Worm (Caenorhabditis elegans) whole organism, dauer: ENCODE measurements around the gene srh-194.
"Not testable (repeated sequence)": the region's sequence is repeated elsewhere in the genome, so short reads cannot be mapped to it uniquely, and the experiment has no call there.

Source experiments
- unc-62 ChIP-seq: sonication (generic microtip); optimal IDR thresholded peaks from 2 replicates; lab custom pipeline; 2017; ENCODE audit warnings: missing biosample characterization, missing genetic modification reagents, missing genetic modification characterization

Gene srh-194

ce11 chrV:4293425-4293824 lies at the start of gene srh-194:
Gene srh-194 (minus strand): TSS chrV:4293525.
- not testable (repeated sequence) for TF ChIP-seq unc-62 (GFP tag; lab: Kevin White, UChicago)

- no peak for TF ChIP-seq unc-62 (GFP tag; lab: Kevin White, UChicago)
Observed at ce11 chrV:4341736-4342135, 48.4 kb upstream of the srh-194 start.

ce11 chrV:4341208-4341607 lies 47.9 kb upstream of the srh-194 start, which contains the start of gene glrx-3:
Gene glrx-3 (minus strand): TSS chrV:4341308.
- TF ChIP-seq unc-62 (GFP tag; lab: Kevin White, UChicago) = no peak

ce11 chrV:4339479-4339878 lies 46.2 kb upstream of the srh-194 start:
- no peak for TF ChIP-seq unc-62 (GFP tag; lab: Kevin White, UChicago)

- TF ChIP-seq unc-62 (GFP tag; lab: Kevin White, UChicago) = not testable (repeated sequence)
Observed at ce11 chrV:4336462-4336861, 43.1 kb upstream of the srh-194 start, which contains the start of gene irld-1. Gene irld-1 (plus strand): TSS chrV:4336762.

ce11 chrV:4332450-4332849 lies 39.1 kb upstream of the srh-194 start, which contains the start of gene oac-12:
Gene oac-12 (minus strand): TSS chrV:4332550.
- no peak for TF ChIP-seq unc-62 (GFP tag; lab: Kevin White, UChicago)

ce11 chrV:4330820-4331219 lies 37.5 kb upstream of the srh-194 start:
- no peak for TF ChIP-seq unc-62 (GFP tag; lab: Kevin White, UChicago)

- TF ChIP-seq unc-62 (GFP tag; lab: Kevin White, UChicago) = no peak
Observed at ce11 chrV:4326841-4327240, 33.5 kb upstream of the srh-194 start, which contains the start of gene D2063.1. Gene D2063.1 (plus strand): TSS chrV:4327121.

- TF ChIP-seq unc-62 (GFP tag; lab: Kevin White, UChicago) = no peak
Observed at ce11 chrV:4325415-4325814, 32.1 kb upstream of the srh-194 start, which contains the start of gene nhr-125. Gene nhr-125 (minus strand): TSS chrV:4325515.

- TF ChIP-seq unc-62 (GFP tag; lab: Kevin White, UChicago) = no peak
Observed at ce11 chrV:4322706-4323105, 29.4 kb upstream of the srh-194 start, which contains the start of gene R02D1.2. Gene R02D1.2 (minus strand): TSS chrV:4322806.

- no peak for TF ChIP-seq unc-62 (GFP tag; lab: Kevin White, UChicago)
Observed at ce11 chrV:4319867-4320266, 26.5 kb upstream of the srh-194 start, which contains the start of gene ZC132.9. Gene ZC132.9 (minus strand): TSS chrV:4319967.

- no peak for TF ChIP-seq unc-62 (GFP tag; lab: Kevin White, UChicago)
Observed at ce11 chrV:4315057-4315456, 21.7 kb upstream of the srh-194 start, which contains the start of gene srh-192. Gene srh-192 (minus strand): TSS chrV:4315157.

- no peak for TF ChIP-seq unc-62 (GFP tag; lab: Kevin White, UChicago)
Observed at ce11 chrV:4304240-4304639, 10.9 kb upstream of the srh-194 start.

- no peak for TF ChIP-seq unc-62 (GFP tag; lab: Kevin White, UChicago)
Observed at ce11 chrV:4303793-4304192, 10.5 kb upstream of the srh-194 start.

ce11 chrV:4302842-4303241 lies 9.5 kb upstream of the srh-194 start:
- no peak for TF ChIP-seq unc-62 (GFP tag; lab: Kevin White, UChicago)

- TF ChIP-seq unc-62 (GFP tag; lab: Kevin White, UChicago) = no peak
Observed at ce11 chrV:4299741-4300140, 6.4 kb upstream of the srh-194 start, which contains the start of gene ZC132.3. Gene ZC132.3 (minus strand): TSS chrV:4299841.

ce11 chrV:4298579-4298978 lies 5.3 kb upstream of the srh-194 start, which contains the start of gene ZC132.11:
Gene ZC132.11 (minus strand): TSS chrV:4298679.
- TF ChIP-seq unc-62 (GFP tag; lab: Kevin White, UChicago) = no peak
